Worm (Caenorhabditis elegans) whole organism, L2 larva: Measurements from ENCODE around the gene R144.13.

ENCODE experiments used
- C34F6.9 ChIP-seq: fragments of 150-350 bp; optimal IDR thresholded peaks from 2 replicates; lab custom pipeline; 2014; ENCODE audit warnings: missing biosample characterization, missing genetic modification characterization
- F13H6.1 ChIP-seq: sonication (generic microtip); optimal IDR thresholded peaks from 2 replicates; lab custom pipeline; 2016; ENCODE audit warnings: missing genetic modification characterization, missing compliant biosample characterization
- R02D3.7 ChIP-seq: fragments of 150-350 bp; optimal IDR thresholded peaks from 2 replicates; lab custom pipeline; 2014; ENCODE audit warnings: missing biosample characterization, missing genetic modification characterization
- ZK546.5 ChIP-seq: sonication (generic microtip); optimal IDR thresholded peaks from 2 replicates; lab custom pipeline; 2017; ENCODE audit warnings: missing biosample characterization, missing genetic modification characterization
- alr-1 ChIP-seq: fragments of 150-350 bp; optimal IDR thresholded peaks from 2 replicates; lab custom pipeline; 2014; ENCODE audit warnings: missing biosample characterization, missing genetic modification characterization
- blmp-1 ChIP-seq: sonication (generic microtip); optimal IDR thresholded peaks from 2 replicates; lab custom pipeline; 2017; ENCODE audit warnings: missing genetic modification characterization, mild to moderate bottlenecking, missing compliant biosample characterization, antibody characterized with exemption, moderate library complexity; ENCODE audit not compliant: insufficient read depth
- ceh-16 ChIP-seq: fragments of 150-350 bp; optimal IDR thresholded peaks from 2 replicates; lab custom pipeline; 2014; ENCODE audit warnings: missing biosample characterization, missing genetic modification characterization
- crh-2 ChIP-seq: sonication (generic microtip); optimal IDR thresholded peaks from 2 replicates; lab custom pipeline; 2017; ENCODE audit warnings: missing biosample characterization, missing genetic modification characterization
- egl-27 ChIP-seq: sonication (generic microtip); optimal IDR thresholded peaks from 3 replicates; lab custom pipeline; 2017; ENCODE audit warnings: missing biosample characterization, missing genetic modification reagents, missing genetic modification characterization
- elt-1 ChIP-seq: fragments of 150-350 bp; optimal IDR thresholded peaks from 2 replicates; lab custom pipeline; 2014; ENCODE audit warnings: missing biosample characterization, missing genetic modification characterization
- elt-3 ChIP-seq: sonication (generic microtip); optimal IDR thresholded peaks from 2 replicates; lab custom pipeline; 2017; ENCODE audit warnings: missing biosample characterization, missing genetic modification characterization
- fos-1 ChIP-seq: fragments of 150-350 bp; optimal IDR thresholded peaks from 2 replicates; lab custom pipeline; 2014; ENCODE audit warnings: missing biosample characterization, missing genetic modification characterization
- gmeb-1 ChIP-seq: fragments of 150-350 bp; optimal IDR thresholded peaks from 2 replicates; lab custom pipeline; 2014; ENCODE audit warnings: missing biosample characterization, missing genetic modification characterization
- lin-11 ChIP-seq: fragments of 150-350 bp; sonication (generic microtip); optimal IDR thresholded peaks from 2 replicates; lab custom pipeline; 2014; ENCODE audit warnings: missing biosample characterization, missing genetic modification characterization, inconsistent platforms, mixed read lengths
- lin-13 ChIP-seq: fragments of 150-350 bp; optimal IDR thresholded peaks from 2 replicates; lab custom pipeline; 2014; ENCODE audit warnings: missing biosample characterization, missing genetic modification reagents, missing genetic modification characterization
- lsy-2 ChIP-seq, 2 experiments: fragments of 150-350 bp in 1 of 2; sonication (generic microtip) in 1 of 2; optimal IDR thresholded peaks; 2 replicates each; lab custom pipeline; 2014 to 2017; ENCODE audit warnings: missing biosample characterization in 2 of 2, missing genetic modification characterization in 2 of 2
- mab-5 ChIP-seq: fragments of 150-350 bp; optimal IDR thresholded peaks from 2 replicates; lab custom pipeline; 2014; ENCODE audit warnings: missing biosample characterization, missing genetic modification characterization
- mbf-1 ChIP-seq: sonication (generic microtip); optimal IDR thresholded peaks from 2 replicates; lab custom pipeline; 2017; ENCODE audit warnings: missing biosample characterization, missing genetic modification characterization
- nhr-10 ChIP-seq: sonication (generic microtip); optimal IDR thresholded peaks from 2 replicates; lab custom pipeline; 2017; ENCODE audit warnings: missing biosample characterization, missing genetic modification characterization
- nhr-11 ChIP-seq: fragments of 150-350 bp; optimal IDR thresholded peaks from 2 replicates; lab custom pipeline; 2014; ENCODE audit warnings: missing biosample characterization, missing genetic modification characterization
- nhr-12 ChIP-seq: fragments of 150-350 bp; optimal IDR thresholded peaks from 2 replicates; lab custom pipeline; 2014; ENCODE audit warnings: missing biosample characterization, missing genetic modification characterization
- nhr-129 ChIP-seq: fragments of 150-350 bp; optimal IDR thresholded peaks from 2 replicates; lab custom pipeline; 2014; ENCODE audit warnings: missing biosample characterization, missing genetic modification characterization
- nhr-21 ChIP-seq: fragments of 150-350 bp; optimal IDR thresholded peaks from 2 replicates; lab custom pipeline; 2014; ENCODE audit warnings: missing biosample characterization, missing genetic modification characterization
- nhr-237 ChIP-seq: fragments of 150-350 bp; optimal IDR thresholded peaks from 2 replicates; lab custom pipeline; 2014; ENCODE audit warnings: missing biosample characterization, missing genetic modification characterization
- nhr-25 ChIP-seq: fragments of 150-350 bp; sonication (generic microtip); optimal IDR thresholded peaks from 3 replicates; lab custom pipeline; 2014; ENCODE audit warnings: missing biosample characterization, missing genetic modification characterization
- nhr-6 ChIP-seq: fragments of 150-350 bp; optimal IDR thresholded peaks from 2 replicates; lab custom pipeline; 2014; ENCODE audit warnings: missing biosample characterization, missing genetic modification characterization
- nhr-77 ChIP-seq: fragments of 150-350 bp; optimal IDR thresholded peaks from 2 replicates; lab custom pipeline; 2014; ENCODE audit warnings: missing biosample characterization, missing genetic modification characterization
- peb-1 ChIP-seq: fragments of 150-350 bp; optimal IDR thresholded peaks from 2 replicates; lab custom pipeline; 2014; ENCODE audit warnings: missing biosample characterization, missing genetic modification characterization
- sem-4 ChIP-seq: fragments of 150-350 bp; optimal IDR thresholded peaks from 2 replicates; lab custom pipeline; 2014; ENCODE audit warnings: missing biosample characterization, missing genetic modification reagents, missing genetic modification characterization
- skn-1 ChIP-seq: sonication (generic microtip); optimal IDR thresholded peaks from 2 replicates; lab custom pipeline; 2017; ENCODE audit warnings: missing biosample characterization, missing genetic modification characterization
- sma-3 ChIP-seq: sonication (generic microtip); optimal IDR thresholded peaks from 2 replicates; lab custom pipeline; 2016; ENCODE audit warnings: missing genetic modification reagents, missing genetic modification characterization, missing compliant biosample characterization
- sma-9 ChIP-seq, 2 experiments: fragments of 150-350 bp in 1 of 2; sonication (generic microtip) in 1 of 2; optimal IDR thresholded peaks; 2 replicates each; lab custom pipeline; 2014 to 2016; ENCODE audit warnings: missing genetic modification characterization in 2 of 2, mild to moderate bottlenecking in 1 of 2, missing biosample characterization in 1 of 2, missing compliant biosample characterization in 1 of 2, missing genetic modification reagents in 1 of 2, moderate library complexity in 1 of 2
- snpc-4 ChIP-seq: fragments of 150-350 bp; optimal IDR thresholded peaks from 2 replicates; lab custom pipeline; 2014; ENCODE audit warnings: missing biosample characterization, missing genetic modification characterization
- unc-55 ChIP-seq: fragments of 150-350 bp; sonication (generic microtip); optimal IDR thresholded peaks from 3 replicates; lab custom pipeline; 2014; ENCODE audit warnings: missing biosample characterization, missing genetic modification reagents, missing genetic modification characterization
- zag-1 ChIP-seq: fragments of 150-350 bp; optimal IDR thresholded peaks from 2 replicates; lab custom pipeline; 2014; ENCODE audit warnings: missing biosample characterization, missing genetic modification characterization
- ztf-11 ChIP-seq: sonication (generic microtip); optimal IDR thresholded peaks from 2 replicates; lab custom pipeline; 2017; ENCODE audit warnings: missing biosample characterization, missing genetic modification characterization

Gene R144.13

DNA sequence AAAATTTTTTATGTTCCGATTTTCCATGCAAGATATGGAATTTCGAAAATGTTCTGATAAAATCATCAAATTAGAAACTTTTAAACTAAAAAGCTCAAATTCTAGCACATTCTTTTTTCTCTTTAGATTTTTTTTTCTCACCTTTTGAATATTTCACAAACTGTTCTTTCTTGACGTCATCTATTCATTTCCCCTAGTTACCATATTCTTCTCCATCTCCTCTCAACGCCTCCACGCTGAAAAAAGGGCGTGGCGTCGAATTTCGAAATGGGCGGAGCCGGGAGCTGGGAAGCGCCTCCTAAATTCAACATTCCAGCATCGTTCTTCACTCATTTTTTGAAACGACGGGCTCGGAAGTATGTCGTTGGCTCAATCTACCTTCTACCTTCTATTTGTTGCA is 19.0 kb downstream of the R144.13 start, which contains the start of gene nlp-43:
TSS of gene nlp-43 (plus strand) at position 301 of the 400 bp plus-strand sequence.
- no peak for TF ChIP-seq peb-1
- TF ChIP-seq ZK546.5 (tag; lab: Kevin White, UChicago), result no peak
- TF ChIP-seq lsy-2 (tag; optimal IDR thresholded peaks at IDR 0.05; lab: Kevin White, UChicago), result no peak
- TF ChIP-seq nhr-12 (tag; lab: Kevin White, UChicago), result no peak
- TF ChIP-seq egl-27 (tag; lab: Kevin White, UChicago), result no peak
- TF ChIP-seq snpc-4 (tag; lab: Kevin White, UChicago), result no peak
- TF ChIP-seq nhr-11 (tag; lab: Kevin White, UChicago), result no peak
- no peak for TF ChIP-seq nhr-129 (tag; lab: Kevin White, UChicago)
- no peak for TF ChIP-seq elt-3 (tag; lab: Kevin White, UChicago)
- TF ChIP-seq C34F6.9 (tag; lab: Kevin White, UChicago), result no peak
- TF ChIP-seq nhr-10 (tag; lab: Kevin White, UChicago), result no peak
- no peak for TF ChIP-seq zag-1 (tag; lab: Kevin White, UChicago)
- TF ChIP-seq crh-2 (tag; lab: Kevin White, UChicago), result no peak
- TF ChIP-seq nhr-6 (tag; lab: Kevin White, UChicago), result no peak
- TF ChIP-seq nhr-77 (tag; lab: Kevin White, UChicago), result no peak
- TF ChIP-seq unc-55, result no peak

DNA sequence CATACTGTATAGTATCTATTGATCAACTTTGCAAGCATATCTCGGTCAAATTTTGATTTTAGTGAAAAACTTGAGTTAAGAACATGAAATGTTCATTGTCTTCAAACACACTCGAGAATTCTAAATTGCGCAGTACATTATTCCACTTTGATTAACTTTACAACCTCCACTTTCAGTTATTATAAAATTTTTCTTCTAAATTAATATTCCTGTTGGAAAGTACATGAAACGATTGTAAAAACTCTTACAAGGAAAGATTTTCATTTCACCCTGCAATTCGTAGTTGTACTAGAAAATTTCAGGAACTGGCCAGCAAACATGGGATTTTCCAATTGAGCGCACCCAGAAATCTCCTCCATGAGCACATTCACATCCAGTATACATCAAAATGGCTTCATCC is 21.6 kb downstream of the R144.13 start, which contains the start of gene C45G9.14:
TSS of gene C45G9.14 (plus strand) at position 301 of the 400 bp plus-strand sequence.
- TF ChIP-seq fos-1 (no peak), nhr-25 (tag; lab: Kevin White, UChicago) (no peak), zag-1 (tag; lab: Kevin White, UChicago) (no peak), sem-4 (tag; lab: Kevin White, UChicago) (no peak), lsy-2 (tag; optimal IDR thresholded peaks at IDR 0.05; lab: Kevin White, UChicago) (no peak), nhr-237 (no peak), skn-1 (tag; lab: Kevin White, UChicago) (no peak), R02D3.7 (tag; lab: Kevin White, UChicago) (no peak), F13H6.1 (tag; lab: Kevin White, UChicago) (no peak), peb-1 (no peak), ZK546.5 (tag; lab: Kevin White, UChicago) (no peak), mbf-1 (tag; lab: Kevin White, UChicago) (no peak), nhr-129 (tag; lab: Kevin White, UChicago) (no peak), blmp-1 (tag; lab: Kevin White, UChicago) (no peak)

DNA sequence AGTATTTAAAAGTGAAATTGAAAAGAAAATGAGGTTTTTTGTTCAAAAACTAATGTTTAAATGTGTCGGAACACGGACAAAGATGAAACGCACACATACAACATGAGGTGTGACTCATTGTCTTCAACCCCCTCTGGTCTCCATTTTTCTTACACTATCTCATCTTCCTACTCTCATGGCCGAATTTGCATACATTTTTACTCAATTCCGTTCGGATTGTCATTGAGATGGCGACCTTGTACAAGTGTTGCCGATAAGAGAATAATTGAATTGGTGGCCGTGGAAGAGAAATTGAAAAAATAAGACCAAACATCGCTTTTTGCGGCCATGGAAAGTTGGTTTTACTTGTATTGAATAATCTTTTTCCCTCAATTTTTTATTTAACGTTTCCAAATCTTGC is 24.1 kb downstream of the R144.13 start, which contains the start of gene txbp-3:
TSS of gene txbp-3 (minus strand) at position 285 of the 400 bp plus-strand sequence.
- TF ChIP-seq lsy-2 (tag; optimal IDR thresholded peaks at IDR 0.05; lab: Kevin White, UChicago) (peak in 1 of 2 experiments; percentile 52), nhr-129 (tag; lab: Kevin White, UChicago) (peak; percentile 28), sma-3 (no peak), C34F6.9 (tag; lab: Kevin White, UChicago) (peak; percentile 71), mab-5 (tag; lab: Kevin White, UChicago) (no peak), ceh-16 (tag; lab: Kevin White, UChicago) (peak; percentile 40), snpc-4 (tag; lab: Kevin White, UChicago) (peak; percentile 5), lin-13 (GFP tag; lab: Kevin White, UChicago) (peak; percentile 60), ztf-11 (no peak), sem-4 (tag; lab: Kevin White, UChicago) (peak; percentile 17), F13H6.1 (tag; lab: Kevin White, UChicago) (peak; percentile 36), nhr-11 (tag; lab: Kevin White, UChicago) (no peak), unc-55 (peak; percentile 74), gmeb-1 (tag; lab: Kevin White, UChicago) (peak; percentile 3), lin-11 (tag; lab: Kevin White, UChicago) (no peak), nhr-25 (tag; lab: Kevin White, UChicago) (peak; percentile 79), alr-1 (tag; lab: Kevin White, UChicago) (no peak), ZK546.5 (tag; lab: Kevin White, UChicago) (no peak), elt-1 (tag; lab: Kevin White, UChicago) (no peak), nhr-10 (tag; lab: Kevin White, UChicago) (no peak), crh-2 (tag; lab: Kevin White, UChicago) (peak; percentile 70), fos-1 (peak; percentile 99), nhr-21 (no peak), sma-9 (GFP tag; optimal IDR thresholded peaks at IDR 0.05; lab: Kevin White, UChicago) (peak; percentile 41), sma-9 (tag; optimal IDR thresholded peaks at IDR 0.05; lab: Kevin White, UChicago) (no peak)
